Worm (Caenorhabditis elegans) whole organism, L3 larva: ENCODE data around the gene hacd-1.
A peak's percentile ranks its signal among the peaks of the same experiment; 100 is the strongest.

Experiments used
- ZK546.5 ChIP-seq: sonication (generic microtip); optimal IDR thresholded peaks from 2 replicates; lab custom pipeline; 2017; ENCODE audit warnings: missing biosample characterization, missing genetic modification characterization
- aly-2 ChIP-seq: fragments of 150-350 bp; optimal IDR thresholded peaks from 2 replicates; lab custom pipeline; 2014; ENCODE audit warnings: missing biosample characterization, missing genetic modification characterization
- ama-1 ChIP-seq: fragments of 150-350 bp; optimal IDR thresholded peaks from 2 replicates; lab custom pipeline; 2018
- ceh-28 ChIP-seq: fragments of 150-350 bp; optimal IDR thresholded peaks from 2 replicates; lab custom pipeline; 2014; ENCODE audit warnings: missing biosample characterization, missing genetic modification reagents, missing genetic modification characterization
- ceh-9 ChIP-seq: sonication (generic microtip); optimal IDR thresholded peaks from 2 replicates; lab custom pipeline; 2018; ENCODE audit warnings: missing biosample characterization, missing genetic modification characterization
- egl-27 ChIP-seq: sonication (generic microtip); optimal IDR thresholded peaks from 4 replicates; lab custom pipeline; 2017; ENCODE audit warnings: missing biosample characterization, missing genetic modification reagents, missing genetic modification characterization
- elt-1 ChIP-seq: fragments of 150-350 bp; optimal IDR thresholded peaks from 2 replicates; lab custom pipeline; 2014; ENCODE audit warnings: missing biosample characterization, missing genetic modification characterization
- elt-2 ChIP-seq: sonication (generic microtip); optimal IDR thresholded peaks from 2 replicates; lab custom pipeline; 2016; ENCODE audit warnings: missing genetic modification reagents, mild to moderate bottlenecking, missing genetic modification characterization, missing compliant biosample characterization
- eor-1 ChIP-seq, 2 experiments: fragments of 150-350 bp; optimal IDR thresholded peaks; 2 replicates each; lab custom pipeline; 2014 to 2018; ENCODE audit warnings: missing biosample characterization in 2 of 2, missing genetic modification characterization in 2 of 2
- fkh-10 ChIP-seq: sonication (generic microtip); optimal IDR thresholded peaks from 2 replicates; lab custom pipeline; 2017; ENCODE audit warnings: missing biosample characterization, missing genetic modification reagents, missing genetic modification characterization
- fkh-2 ChIP-seq: fragments of 150-350 bp; optimal IDR thresholded peaks from 2 replicates; lab custom pipeline; 2014; ENCODE audit warnings: missing biosample characterization, missing genetic modification reagents, missing genetic modification characterization
- fos-1 ChIP-seq: fragments of 150-350 bp; optimal IDR thresholded peaks from 2 replicates; lab custom pipeline; 2014; ENCODE audit warnings: missing biosample characterization, missing genetic modification characterization
- hmg-11 ChIP-seq: sonication (generic microtip); optimal IDR thresholded peaks from 2 replicates; lab custom pipeline; 2016; ENCODE audit warnings: missing genetic modification characterization, missing compliant biosample characterization
- jun-1 ChIP-seq: fragments of 150-350 bp; optimal IDR thresholded peaks from 2 replicates; lab custom pipeline; 2014; ENCODE audit warnings: missing biosample characterization, missing genetic modification reagents, missing genetic modification characterization
- lin-15B ChIP-seq: fragments of 150-350 bp; optimal IDR thresholded peaks from 2 replicates; lab custom pipeline; 2014; ENCODE audit warnings: missing biosample characterization, missing genetic modification characterization
- lsy-12 ChIP-seq: sonication (generic microtip); optimal IDR thresholded peaks from 2 replicates; lab custom pipeline; 2016; ENCODE audit warnings: mild to moderate bottlenecking, missing genetic modification characterization, missing compliant biosample characterization
- mml-1 ChIP-seq: fragments of 150-350 bp; sonication (generic microtip); optimal IDR thresholded peaks from 3 replicates; lab custom pipeline; 2014; ENCODE audit warnings: missing biosample characterization, missing genetic modification characterization
- nfya-1 ChIP-seq: sonication (generic microtip); optimal IDR thresholded peaks from 2 replicates; lab custom pipeline; 2017; ENCODE audit warnings: missing genetic modification characterization, mild to moderate bottlenecking, missing compliant biosample characterization, antibody characterized with exemption, moderate library complexity; ENCODE audit not compliant: insufficient read depth
- nhr-11 ChIP-seq: fragments of 150-350 bp; optimal IDR thresholded peaks from 2 replicates; lab custom pipeline; 2014; ENCODE audit warnings: missing biosample characterization, missing genetic modification characterization
- nhr-12 ChIP-seq: fragments of 150-350 bp; optimal IDR thresholded peaks from 2 replicates; lab custom pipeline; 2014; ENCODE audit warnings: missing biosample characterization, missing genetic modification characterization
- nhr-237 ChIP-seq: fragments of 150-350 bp; optimal IDR thresholded peaks from 2 replicates; lab custom pipeline; 2014; ENCODE audit warnings: missing biosample characterization, missing genetic modification characterization
- nhr-25 ChIP-seq: sonication (generic microtip); optimal IDR thresholded peaks from 2 replicates; lab custom pipeline; 2017; ENCODE audit warnings: missing biosample characterization, missing genetic modification characterization
- nhr-28 ChIP-seq: fragments of 150-350 bp; optimal IDR thresholded peaks from 2 replicates; lab custom pipeline; 2014; ENCODE audit warnings: missing biosample characterization, missing genetic modification characterization
- nhr-43 ChIP-seq: sonication (generic microtip); optimal IDR thresholded peaks from 2 replicates; lab custom pipeline; 2016; ENCODE audit warnings: mild to moderate bottlenecking, missing genetic modification characterization, missing compliant biosample characterization; ENCODE audit not compliant: poor library complexity, severe bottlenecking
- nhr-67 ChIP-seq: fragments of 150-350 bp; optimal IDR thresholded peaks from 2 replicates; lab custom pipeline; 2014; ENCODE audit warnings: missing biosample characterization, missing genetic modification characterization
- nhr-76 ChIP-seq: fragments of 150-350 bp; sonication (generic microtip); optimal IDR thresholded peaks from 5 replicates; lab custom pipeline; 2014; ENCODE audit warnings: missing biosample characterization, missing genetic modification characterization
- nhr-77 ChIP-seq: fragments of 150-350 bp; optimal IDR thresholded peaks from 2 replicates; lab custom pipeline; 2014; ENCODE audit warnings: missing biosample characterization, missing genetic modification characterization
- pha-4 ChIP-seq: fragments of 150-350 bp; optimal IDR thresholded peaks from 2 replicates; lab custom pipeline; 2014; ENCODE audit warnings: missing biosample characterization, missing genetic modification reagents, missing genetic modification characterization
- pqm-1 ChIP-seq: fragments of 150-350 bp; optimal IDR thresholded peaks from 2 replicates; lab custom pipeline; 2017; ENCODE audit warnings: missing biosample characterization, missing genetic modification characterization, inconsistent platforms
- sea-2 ChIP-seq: fragments of 150-350 bp; sonication (generic microtip); optimal IDR thresholded peaks from 4 replicates; lab custom pipeline; 2014; ENCODE audit warnings: missing biosample characterization, missing genetic modification reagents, missing genetic modification characterization
- skn-1 ChIP-seq: fragments of 150-350 bp; optimal IDR thresholded peaks from 2 replicates; lab custom pipeline; 2014; ENCODE audit warnings: missing biosample characterization, missing genetic modification characterization
- snpc-4 ChIP-seq: fragments of 150-350 bp; optimal IDR thresholded peaks from 2 replicates; lab custom pipeline; 2014; ENCODE audit warnings: missing biosample characterization, missing genetic modification characterization
- tbx-2 ChIP-seq: sonication (generic microtip); optimal IDR thresholded peaks from 2 replicates; lab custom pipeline; 2016; ENCODE audit warnings: mild to moderate bottlenecking, missing genetic modification characterization, missing compliant biosample characterization
- unc-62 ChIP-seq: fragments of 150-350 bp; sonication (generic microtip); optimal IDR thresholded peaks from 4 replicates; lab custom pipeline; 2014; ENCODE audit warnings: missing biosample characterization, missing genetic modification reagents, missing genetic modification characterization
- zag-1 ChIP-seq: fragments of 150-350 bp; optimal IDR thresholded peaks from 2 replicates; lab custom pipeline; 2014; ENCODE audit warnings: missing biosample characterization, missing genetic modification characterization
- ztf-4 ChIP-seq: fragments of 150-350 bp; optimal IDR thresholded peaks from 2 replicates; lab custom pipeline; 2014; ENCODE audit warnings: missing biosample characterization, missing genetic modification characterization

hacd-1 gene

ce11 chrV:1444180-1444579, 16.0 kb upstream of the hacd-1 start, which contains the start of gene cnc-1:
Gene cnc-1 (minus strand): TSS chrV:1444280.
- TF ChIP-seq snpc-4 (tag; lab: Kevin White, UChicago) (no peak), pqm-1 (no peak), ZK546.5 (tag; lab: Kevin White, UChicago) (no peak), tbx-2 (no peak), lin-15B (tag; lab: Kevin White, UChicago) (no peak), nhr-12 (tag; lab: Kevin White, UChicago) (no peak), skn-1 (tag; lab: Kevin White, UChicago) (no peak), nhr-237 (tag; lab: Kevin White, UChicago) (no peak), elt-2 (tag; lab: Kevin White, UChicago) (no peak)
- TF ChIP-seq, all 47 proteins: peak for 0

ce11 chrV:1445081-1445480, 15.1 kb upstream of the hacd-1 start, which contains the start of gene cnc-5:
Gene cnc-5 (plus strand): TSS chrV:1445381.
- TF ChIP-seq ztf-4 (tag; lab: Kevin White, UChicago), result no peak
- TF ChIP-seq nhr-11 (tag; lab: Kevin White, UChicago), result no peak
- no peak for TF ChIP-seq nhr-237 (tag; lab: Kevin White, UChicago)

- TF ChIP-seq aly-2, result no peak
- TF ChIP-seq egl-27, result no peak
- no peak for TF ChIP-seq nhr-67 (tag; lab: Kevin White, UChicago)
- no peak for TF ChIP-seq lsy-12 (tag; lab: Kevin White, UChicago)
Measured at ce11 chrV:1447079-1447478, 13.1 kb upstream of the hacd-1 start, which contains the start of gene cnc-4. Gene cnc-4 (plus strand): TSS chrV:1447195.

- TF ChIP-seq ceh-9 (tag; lab: Kevin White, UChicago) (no peak), fos-1 (tag; lab: Kevin White, UChicago) (no peak), nhr-25 (tag; lab: Kevin White, UChicago) (peak; percentile 41), unc-62 (no peak)
Measured at ce11 chrV:1447724-1448123, 12.4 kb upstream of the hacd-1 start, which contains the start of gene cnc-3. Gene cnc-3 (plus strand): TSS chrV:1448004.

- no peak for TF ChIP-seq tbx-2
- no peak for TF ChIP-seq ama-1 (lab: Kevin White, UChicago)
- no peak for TF ChIP-seq ceh-9 (tag; lab: Kevin White, UChicago)
- TF ChIP-seq pqm-1, result no peak
- no peak for TF ChIP-seq eor-1 (tag; optimal IDR thresholded peaks at IDR 0.05; lab: Kevin White, UChicago)
- no peak for TF ChIP-seq nhr-67 (tag; lab: Kevin White, UChicago)
- TF ChIP-seq fkh-10 (GFP tag; lab: Kevin White, UChicago), result no peak
- TF ChIP-seq fos-1 (tag; lab: Kevin White, UChicago), result no peak
- no peak for TF ChIP-seq snpc-4 (tag; lab: Kevin White, UChicago)
- no peak for TF ChIP-seq fkh-2 (tag; lab: Kevin White, UChicago)
- no peak for TF ChIP-seq nhr-77 (tag; lab: Kevin White, UChicago)
- no peak for TF ChIP-seq nhr-25 (tag; lab: Kevin White, UChicago)
- TF ChIP-seq ceh-28 (tag; lab: Kevin White, UChicago), result no peak
- TF ChIP-seq hmg-11 (tag; lab: Kevin White, UChicago), result no peak
- TF ChIP-seq ztf-4 (tag; lab: Kevin White, UChicago), result no peak
- TF ChIP-seq egl-27, result no peak
- TF ChIP-seq nhr-76 (tag; lab: Kevin White, UChicago), result no peak
- TF ChIP-seq lsy-12 (tag; lab: Kevin White, UChicago), result no peak
- TF ChIP-seq, all 47 proteins: peak for 0
Measured at ce11 chrV:1450160-1450559, 10.0 kb upstream of the hacd-1 start, which contains the start of gene cnc-2. Gene cnc-2 (minus strand): TSS chrV:1450183.

- TF ChIP-seq nhr-76 (tag; lab: Kevin White, UChicago) (no peak), sea-2 (no peak), fkh-10 (GFP tag; lab: Kevin White, UChicago) (no peak), jun-1 (tag; lab: Kevin White, UChicago) (no peak), mml-1 (tag; lab: Kevin White, UChicago) (no peak), nhr-237 (tag; lab: Kevin White, UChicago) (no peak), unc-62 (no peak), nfya-1 (tag; lab: Kevin White, UChicago) (no peak), nhr-43 (tag; lab: Kevin White, UChicago) (no peak), skn-1 (tag; lab: Kevin White, UChicago) (no peak), pqm-1 (no peak), nhr-28 (tag; lab: Kevin White, UChicago) (no peak), fos-1 (tag; lab: Kevin White, UChicago) (no peak), zag-1 (tag; lab: Kevin White, UChicago) (no peak), hmg-11 (tag; lab: Kevin White, UChicago) (no peak), pha-4 (tag; lab: Kevin White, UChicago) (no peak), elt-1 (tag; lab: Kevin White, UChicago) (no peak), lin-15B (tag; lab: Kevin White, UChicago) (no peak), nhr-12 (tag; lab: Kevin White, UChicago) (no peak)
Measured at ce11 chrV:1451334-1451733, 8.8 kb upstream of the hacd-1 start, which contains the start of gene srj-23. Gene srj-23 (plus strand): TSS chrV:1451634.
